Worm (Caenorhabditis elegans): Measurements from ENCODE around the gene gei-8.

- TF ChIP-seq ama-1 (optimal IDR thresholded peaks at IDR 0.05) (no peak), ceh-13 (GFP tag; optimal IDR thresholded peaks at IDR 0.05) (no peak), flt-1 (GFP tag; IDR thresholded peaks at IDR 0.05) (no peak), ets-7 (tag; optimal IDR thresholded peaks at IDR 0.05) (no peak), hnd-1 (tag; optimal IDR thresholded peaks at IDR 0.05) (no peak), sea-1 (GFP tag; conservative IDR thresholded peaks at IDR 0.05) (no peak), scrt-1 (GFP tag; IDR thresholded peaks at IDR 0.05) (no peak), hmg-4 (GFP tag; optimal IDR thresholded peaks at IDR 0.05) (no peak), pes-1 (GFP tag; IDR thresholded peaks at IDR 0.05) (no peak)
These were observed 22.9 kb downstream of the gei-8 start, which contains the start of gene K06H7.8 for ce11 chrIII:8098116-8098515.

Measured in whole organism, early embryonic.